Worm (Caenorhabditis elegans): Measurements from ENCODE around the gene T05B4.10.

DNA sequence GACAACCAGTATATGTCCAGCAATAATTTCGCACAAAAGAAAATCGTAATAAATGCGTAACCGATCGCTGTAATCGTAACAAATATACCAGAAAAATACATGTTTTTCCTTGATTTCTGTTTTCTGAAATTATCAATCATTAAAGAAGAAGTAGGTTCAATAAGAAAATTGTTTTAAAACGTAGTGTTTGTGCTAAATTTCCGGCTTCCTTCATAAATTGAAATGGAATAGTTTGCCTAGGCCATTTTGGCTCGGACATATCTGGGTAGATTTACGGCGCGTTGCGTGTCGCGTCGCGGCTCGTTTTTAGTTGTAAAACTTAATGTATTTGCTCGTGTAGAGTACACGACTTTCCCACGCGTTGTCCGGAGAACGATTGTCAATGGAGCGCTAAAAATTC lies 37.6 kb downstream of the T05B4.10 start, which contains the start of gene F38H12.5:
- TF ChIP-seq flt-1 (GFP tag; IDR thresholded peaks at IDR 0.05) (no peak), ama-1 (optimal IDR thresholded peaks at IDR 0.05) (no peak), hnd-1 (tag; optimal IDR thresholded peaks at IDR 0.05) (no peak), B0310.2 (tag; optimal IDR thresholded peaks at IDR 0.05) (no peak), sea-1 (GFP tag; conservative IDR thresholded peaks at IDR 0.05) (no peak), scrt-1 (GFP tag; IDR thresholded peaks at IDR 0.05) (no peak), ceh-13 (GFP tag; optimal IDR thresholded peaks at IDR 0.05) (no peak), tbx-37 (GFP tag; conservative IDR thresholded peaks at IDR 0.05) (no peak), tra-4 (tag; optimal IDR thresholded peaks at IDR 0.05) (no peak), F13C5.2 (tag; optimal IDR thresholded peaks at IDR 0.05) (no peak), hmbx-1 (tag; optimal IDR thresholded peaks at IDR 0.05) (no peak), tbx-11 (GFP tag; IDR thresholded peaks at IDR 0.05) (no peak)

All from whole organism, early embryonic.